Worm (Caenorhabditis elegans) whole organism, midembryonic: ENCODE data around the gene F47B8.14.

Experiments
- T22C8.4 ChIP-seq: fragments of 200-800 bp; sonication (Bioruptor generic); IDR thresholded peaks from 2 replicates; pipeline ENCODE4 v1.3.6; 2022; ENCODE audit warnings: missing genetic modification characterization, missing compliant biosample characterization
- cog-1 ChIP-seq: sonication (generic microtip); optimal IDR thresholded peaks from 2 replicates; lab custom pipeline; 2016; ENCODE audit warnings: missing genetic modification characterization, missing compliant biosample characterization
- klf-2 ChIP-seq: fragments of 200-800 bp; sonication (Bioruptor generic); conservative IDR thresholded peaks from 2 replicates; pipeline ENCODE4 v1.3.6; 2022; ENCODE audit warnings: missing genetic modification reagents, missing genetic modification characterization, missing compliant biosample characterization
- med-1 ChIP-seq: sonication (generic microtip); optimal IDR thresholded peaks from 2 replicates; lab custom pipeline; 2017; ENCODE audit warnings: missing genetic modification characterization, mild to moderate bottlenecking, missing compliant biosample characterization, antibody characterized with exemption, missing genetic modification reagents; ENCODE audit not compliant: insufficient read depth
- ref-1 ChIP-seq: fragments of 200-800 bp; sonication (Bioruptor generic); conservative IDR thresholded peaks from 2 replicates; pipeline ENCODE4 v1.3.6; 2022; ENCODE audit warnings: missing genetic modification reagents, missing genetic modification characterization, missing compliant biosample characterization
- tab-1 ChIP-seq: fragments of 200-800 bp; sonication (Bioruptor generic); IDR thresholded peaks from 2 replicates; pipeline ENCODE4 v1.3.6; 2022; ENCODE audit warnings: missing genetic modification characterization, missing compliant biosample characterization
- ztf-23 ChIP-seq: fragments of 200-800 bp; sonication (Bioruptor generic); IDR thresholded peaks from 2 replicates; pipeline ENCODE4 v1.3.6; 2022; ENCODE audit warnings: missing genetic modification reagents, missing genetic modification characterization, missing compliant biosample characterization
- ztf-29 ChIP-seq: fragments of 200-800 bp; sonication (Bioruptor generic); IDR thresholded peaks from 2 replicates; pipeline ENCODE4 v1.3.6; 2022; ENCODE audit warnings: missing genetic modification reagents, missing genetic modification characterization, missing compliant biosample characterization

DNA sequence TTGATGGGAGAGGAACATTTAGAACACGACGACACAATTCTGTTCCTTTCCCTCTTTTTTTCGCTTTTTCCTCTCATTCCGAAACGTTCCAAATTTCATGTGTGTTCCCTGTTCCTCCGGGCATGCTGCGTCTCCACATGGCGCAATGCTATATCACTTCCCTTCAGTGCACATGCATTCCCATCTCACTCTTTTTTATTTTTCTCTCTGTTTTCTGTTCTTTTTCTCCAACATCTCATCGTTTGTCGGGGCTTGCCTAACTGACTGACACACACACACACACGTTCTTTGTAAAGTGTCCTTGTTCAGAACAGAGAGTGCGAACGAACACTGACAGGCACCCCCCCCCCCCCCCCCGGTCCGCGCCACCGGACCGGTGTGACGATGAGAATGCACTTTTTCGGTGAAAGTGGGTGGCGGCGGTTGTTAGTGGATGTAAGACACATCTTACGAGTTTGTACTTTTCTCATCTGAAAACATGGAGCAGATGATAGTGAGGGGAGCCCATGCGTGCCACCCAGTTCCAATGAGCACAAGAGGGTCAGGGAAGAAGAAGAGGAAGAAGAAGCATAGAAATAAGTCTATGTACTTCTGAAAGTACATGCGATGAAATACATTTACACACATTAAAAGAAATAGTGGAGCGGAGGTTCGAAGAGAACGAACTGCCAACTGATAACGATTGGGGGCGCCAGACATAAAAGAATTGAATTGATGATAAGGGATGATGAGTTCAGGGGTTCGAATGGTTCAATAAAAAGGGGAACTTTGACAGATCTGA lies 48.1 kb downstream of the F47B8.14 start:
- TF ChIP-seq ztf-29, result no peak
- TF ChIP-seq ztf-23, result no peak
- no peak for TF ChIP-seq ref-1
- no peak for TF ChIP-seq klf-2 (GFP tag; lab: Robert Waterston, UW)
- no peak for TF ChIP-seq T22C8.4 (GFP tag; lab: Robert Waterston, UW)
- TF ChIP-seq med-1 (GFP tag; lab: Kevin White, UChicago), result no peak
- TF ChIP-seq tab-1 (GFP tag; lab: Robert Waterston, UW), result no peak
- TF ChIP-seq cog-1 (tag; lab: Kevin White, UChicago), result no peak
